Worm (Caenorhabditis elegans) whole organism, L2 larva: ENCODE measurements around the gene math-34.
"Not testable (repeated sequence)": the region's sequence is repeated elsewhere in the genome, so short reads cannot be mapped to it uniquely, and the experiment has no call there.

Source experiments
- aly-2 ChIP-seq: fragments of 150-350 bp; optimal IDR thresholded peaks from 2 replicates; lab custom pipeline; 2014; ENCODE audit warnings: missing biosample characterization, missing genetic modification characterization
- ama-1 ChIP-seq: fragments of 150-350 bp; optimal IDR thresholded peaks from 2 replicates; lab custom pipeline; 2018; ENCODE audit warnings: inconsistent platforms
- mbf-1 ChIP-seq: sonication (generic microtip); optimal IDR thresholded peaks from 2 replicates; lab custom pipeline; 2017; ENCODE audit warnings: missing biosample characterization, missing genetic modification characterization
- nhr-12 ChIP-seq: fragments of 150-350 bp; optimal IDR thresholded peaks from 2 replicates; lab custom pipeline; 2014; ENCODE audit warnings: missing biosample characterization, missing genetic modification characterization

ce11 chrII:1024684-1025083, 4.1 kb upstream of the math-34 start, which contains the start of gene btb-11:
- TF ChIP-seq nhr-12; ama-1 (lab: Kevin White, UChicago); aly-2 (tag; lab: Kevin White, UChicago); mbf-1: not testable (repeated sequence)
